Worm (Caenorhabditis elegans) whole organism, L4 larva: ENCODE results near the gene K05F6.4.
"Not testable (repeated sequence)": the region's sequence is repeated elsewhere in the genome, so short reads cannot be mapped to it uniquely, and the experiment has no call there.

Experiments used
- aly-2 ChIP-seq: sonication (generic microtip); optimal IDR thresholded peaks from 2 replicates; lab custom pipeline; 2018; ENCODE audit warnings: missing biosample characterization, missing genetic modification characterization
- egl-27 ChIP-seq: sonication (generic microtip); optimal IDR thresholded peaks from 3 replicates; lab custom pipeline; 2017; ENCODE audit warnings: missing biosample characterization, missing genetic modification reagents, missing genetic modification characterization
- lin-13 ChIP-seq: fragments of 150-350 bp; optimal IDR thresholded peaks from 2 replicates; lab custom pipeline; 2014; ENCODE audit warnings: missing biosample characterization, missing genetic modification reagents, missing genetic modification characterization
- lsy-2 ChIP-seq, 2 experiments: fragments of 150-350 bp in 1 of 2; sonication (generic microtip) in 1 of 2; optimal IDR thresholded peaks; 2 replicates each; lab custom pipeline; 2014 to 2017; ENCODE audit warnings: missing biosample characterization in 2 of 2, missing genetic modification characterization in 2 of 2
- spr-3 ChIP-seq: fragments of 200-800 bp; sonication (Bioruptor generic); optimal IDR thresholded peaks from 2 replicates; lab custom pipeline; 2018; ENCODE audit warnings: mild to moderate bottlenecking, missing genetic modification characterization, missing compliant biosample characterization
- zag-1 ChIP-seq: fragments of 150-350 bp; optimal IDR thresholded peaks from 2 replicates; lab custom pipeline; 2014; ENCODE audit warnings: missing biosample characterization, missing genetic modification characterization

DNA sequence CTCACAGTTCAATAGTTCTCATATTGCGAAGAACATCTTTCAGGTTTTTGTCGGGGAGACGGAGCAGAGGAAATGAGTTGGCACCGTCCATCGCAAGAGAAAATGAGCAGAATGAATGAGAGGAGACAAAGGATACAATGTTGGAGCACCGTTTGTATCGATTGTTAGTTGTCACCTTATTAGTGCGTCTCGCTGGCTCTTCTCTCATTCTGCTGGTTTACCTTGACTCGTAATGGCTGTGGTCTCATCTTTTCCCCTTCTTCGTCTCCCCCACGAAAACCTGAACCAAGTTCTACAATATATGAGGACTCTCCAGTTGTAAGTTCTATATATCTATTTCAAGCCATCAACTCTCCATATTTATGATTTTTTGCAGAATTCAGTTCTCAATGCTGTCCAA, 12.9 kb downstream of the K05F6.4 start, which contains the start of the genes fbxb-54 and fbxb-50:
- not testable (repeated sequence) for TF ChIP-seq lin-13 (GFP tag; lab: Kevin White, UChicago); spr-3 (GFP tag; lab: Kevin White, UChicago); aly-2; zag-1; egl-27 (tag; lab: Kevin White, UChicago); lsy-2 (tag; optimal IDR thresholded peaks at IDR 0.05; lab: Kevin White, UChicago)
